Fruit fly (Drosophila melanogaster) whole organism, embryonic: ENCODE measurements around the gene COX7AL2.

Experiments used
- Antp ChIP-seq: fragments of 200-800 bp; sonication (Bioruptor generic); optimal IDR thresholded peaks from 3 replicates; lab custom pipeline; 2016; ENCODE audit warnings: missing biosample characterization, missing genetic modification characterization
- Awh ChIP-seq: fragments of 200-800 bp; sonication (Bioruptor generic); IDR thresholded peaks from 2 replicates; pipeline ENCODE4, ENCODE4 v1.3.6; 2022; ENCODE audit warnings: missing biosample characterization, missing genetic modification characterization
- Bgb ChIP-seq: fragments of 200-800 bp; sonication (Bioruptor generic); IDR thresholded peaks from 2 replicates; pipeline ENCODE4 v1.3.6; 2022; ENCODE audit warnings: missing biosample characterization, missing genetic modification characterization; ENCODE audit not compliant: partially characterized antibody
- Bteb2 ChIP-seq: fragments of 200-800 bp; sonication (Bioruptor generic); optimal IDR thresholded peaks from 2 replicates; lab custom pipeline; 2016; ENCODE audit warnings: missing biosample characterization, missing genetic modification characterization
- CG10979 ChIP-seq: fragments of 200-800 bp; sonication (Bioruptor generic); optimal IDR thresholded peaks from 2 replicates; lab custom pipeline; 2018; ENCODE audit warnings: missing biosample characterization, mild to moderate bottlenecking, missing genetic modification characterization, moderate library complexity
- CG11696 ChIP-seq: fragments of 200-800 bp; sonication (Bioruptor generic); IDR thresholded peaks from 2 replicates; pipeline ENCODE4 v1.3.6; 2022; ENCODE audit warnings: missing biosample characterization, missing genetic modification characterization
- CG13624 ChIP-seq: fragments of 200-800 bp; sonication (Bioruptor generic); optimal IDR thresholded peaks from 2 replicates; lab custom pipeline; 2016; ENCODE audit warnings: missing biosample characterization, missing genetic modification characterization
- CG13775 ChIP-seq: fragments of 200-800 bp; sonication (Bioruptor generic); optimal IDR thresholded peaks from 3 replicates; lab custom pipeline; 2017; ENCODE audit warnings: missing biosample characterization, mild to moderate bottlenecking, missing genetic modification characterization
- CG17385 ChIP-seq: fragments of 200-800 bp; sonication (Bioruptor generic); optimal IDR thresholded peaks from 3 replicates; lab custom pipeline; 2018; ENCODE audit warnings: missing biosample characterization, mild to moderate bottlenecking, missing genetic modification characterization
- CG31224 ChIP-seq: fragments of 200-800 bp; sonication (Bioruptor generic); IDR thresholded peaks from 2 replicates; pipeline ENCODE4 v1.3.6; 2022; ENCODE audit warnings: missing biosample characterization, missing genetic modification characterization
- CG31365 ChIP-seq: fragments of 200-800 bp; sonication (Bioruptor generic); optimal IDR thresholded peaks from 2 replicates; lab custom pipeline; 2018; ENCODE audit warnings: missing biosample characterization, mild to moderate bottlenecking, missing genetic modification characterization
- CG3847 ChIP-seq: fragments of 200-800 bp; sonication (Bioruptor generic); IDR thresholded peaks from 2 replicates; pipeline ENCODE4 v1.3.6; 2022; ENCODE audit warnings: missing biosample characterization, missing genetic modification characterization
- CG4282 ChIP-seq: fragments of 200-800 bp; sonication (Bioruptor generic); optimal IDR thresholded peaks from 2 replicates; lab custom pipeline; 2016; ENCODE audit warnings: missing biosample characterization, missing genetic modification characterization
- CG4360 ChIP-seq: fragments of 200-800 bp; sonication (Bioruptor generic); IDR thresholded peaks from 2 replicates; pipeline ENCODE4 v1.3.6; 2022; ENCODE audit warnings: missing biosample characterization, missing genetic modification characterization
- D19A ChIP-seq: fragments of 200-800 bp; optimal IDR thresholded peaks from 3 replicates; lab custom pipeline; 2019; ENCODE audit warnings: missing biosample characterization, mild to moderate bottlenecking, missing genetic modification characterization, moderate library complexity
- D19B ChIP-seq: fragments of 200-800 bp; sonication (Bioruptor generic); optimal IDR thresholded peaks from 2 replicates; lab custom pipeline; 2017; ENCODE audit warnings: missing biosample characterization, mild to moderate bottlenecking, missing genetic modification characterization
- Doc3 ChIP-seq: fragments of 200-800 bp; sonication (Bioruptor generic); IDR thresholded peaks from 3 replicates; pipeline ENCODE4 v1.3.6; 2022; ENCODE audit warnings: missing biosample characterization, missing genetic modification characterization; ENCODE audit not compliant: partially characterized antibody
- H15 ChIP-seq: fragments of 200-800 bp; sonication (Bioruptor generic); IDR thresholded peaks from 3 replicates; pipeline ENCODE4 v1.3.6; 2022; ENCODE audit warnings: missing biosample characterization, missing genetic modification characterization
- Hey ChIP-seq: fragments of 200-800 bp; sonication (Bioruptor generic); optimal IDR thresholded peaks from 3 replicates; lab custom pipeline; 2018; ENCODE audit warnings: missing biosample characterization, mild to moderate bottlenecking, missing genetic modification characterization
- Hsf ChIP-seq: fragments of 200-800 bp; sonication (Bioruptor generic); optimal IDR thresholded peaks from 3 replicates; lab custom pipeline; 2016; ENCODE audit warnings: missing biosample characterization, missing genetic modification characterization
- Pdp1 ChIP-seq, 2 experiments: fragments of 200-800 bp; sonication (Bioruptor generic); optimal IDR thresholded peaks; 3 replicates each; lab custom pipeline; 2016; ENCODE audit warnings: missing biosample characterization in 2 of 2, missing genetic modification characterization in 2 of 2, mild to moderate bottlenecking in 1 of 2, moderate library complexity in 1 of 2
- Ssrp ChIP-seq: fragments of 200-800 bp; sonication (Bioruptor generic); optimal IDR thresholded peaks from 2 replicates; lab custom pipeline; 2018; ENCODE audit warnings: missing biosample characterization, mild to moderate bottlenecking, missing genetic modification characterization, moderate library complexity
- Tbp ChIP-seq: fragments of >200 bp; optimal IDR thresholded peaks from 2 replicates; lab custom pipeline; 2018; ENCODE audit warnings: missing biosample characterization, missing genetic modification characterization
- Vsx1 ChIP-seq: fragments of 200-800 bp; sonication (Bioruptor generic); optimal IDR thresholded peaks from 2 replicates; lab custom pipeline; 2017; ENCODE audit warnings: missing biosample characterization, mild to moderate bottlenecking, missing genetic modification characterization, missing genetic modification reagents
- br ChIP-seq: fragments of >200 bp; optimal IDR thresholded peaks from 2 replicates; lab custom pipeline; 2017
- bsh ChIP-seq, 2 experiments: fragments of 200-800 bp; sonication (Bioruptor generic); optimal IDR thresholded peaks; 2 replicates each; lab custom pipeline; 2017 to 2018; ENCODE audit warnings: mild to moderate bottlenecking in 2 of 2, missing biosample characterization in 2 of 2, missing genetic modification characterization in 2 of 2, moderate library complexity in 1 of 2
- btn ChIP-seq: fragments of 200-800 bp; sonication (Bioruptor generic); optimal IDR thresholded peaks from 2 replicates; lab custom pipeline; 2016; ENCODE audit warnings: missing biosample characterization, missing genetic modification characterization
- cato ChIP-seq: fragments of 200-800 bp; sonication (Bioruptor generic); optimal IDR thresholded peaks from 2 replicates; lab custom pipeline; 2016; ENCODE audit warnings: missing biosample characterization, missing genetic modification characterization, borderline replicate concordance
- crp ChIP-seq, 2 experiments: fragments of 200-800 bp; sonication (Bioruptor generic); optimal IDR thresholded peaks; 2 replicates in 1 of 2; 3 replicates in 1 of 2; lab custom pipeline; 2017; ENCODE audit warnings: missing biosample characterization in 2 of 2, missing genetic modification characterization in 2 of 2, mild to moderate bottlenecking in 1 of 2, moderate library complexity in 1 of 2
- dan ChIP-seq: fragments of 200-800 bp; sonication (Bioruptor generic); IDR thresholded peaks from 2 replicates; pipeline ENCODE4 v1.3.6; 2022; ENCODE audit warnings: missing biosample characterization, missing genetic modification characterization
- ewg ChIP-seq: fragments of 200-800 bp; sonication (Bioruptor generic); optimal IDR thresholded peaks from 3 replicates; lab custom pipeline; 2017; ENCODE audit warnings: mild to moderate bottlenecking, missing biosample characterization, missing genetic modification reagents, missing genetic modification characterization
- exex ChIP-seq: fragments of 200-800 bp; sonication (Bioruptor generic); optimal IDR thresholded peaks from 4 replicates; lab custom pipeline; 2018; ENCODE audit warnings: missing biosample characterization, mild to moderate bottlenecking, missing genetic modification characterization, moderate library complexity
- eyg ChIP-seq: fragments of 200-800 bp; sonication (Bioruptor generic); optimal IDR thresholded peaks from 3 replicates; lab custom pipeline; 2016; ENCODE audit warnings: missing biosample characterization, missing genetic modification characterization
- hkb ChIP-seq, 2 experiments: fragments of 200-800 bp in 1 of 2; fragments of >200 bp in 1 of 2; sonication (Bioruptor generic) in 1 of 2; IDR thresholded peaks in 1 of 2; optimal IDR thresholded peaks in 1 of 2; 2 replicates each; pipeline versions ENCODE4 v1.3.6 to Lab custom; 2017 to 2022; ENCODE audit warnings: missing biosample characterization in 1 of 2, missing genetic modification characterization in 1 of 2
- jigr1 ChIP-seq: fragments of 200-800 bp; sonication (Bioruptor generic); IDR thresholded peaks from 3 replicates; pipeline ENCODE4 v1.3.6; 2022; ENCODE audit warnings: missing biosample characterization, missing genetic modification characterization
- klu ChIP-seq: fragments of 200-800 bp; sonication (Bioruptor generic); IDR thresholded peaks from 2 replicates; pipeline ENCODE4 v1.3.6; 2022; ENCODE audit warnings: missing biosample characterization, missing genetic modification characterization
- lov ChIP-seq, 2 experiments: fragments of 200-800 bp in 1 of 2; fragments of >200 bp in 1 of 2; sonication (Bioruptor generic) in 1 of 2; IDR thresholded peaks in 1 of 2; optimal IDR thresholded peaks in 1 of 2; 2 replicates in 1 of 2; 3 replicates in 1 of 2; pipeline versions ENCODE4 v1.3.6 to Lab custom; 2017 to 2022; ENCODE audit warnings: missing biosample characterization in 1 of 2, missing genetic modification characterization in 1 of 2
- mld ChIP-seq: fragments of 200-800 bp; sonication (Bioruptor generic); IDR thresholded peaks from 3 replicates; pipeline ENCODE4 v1.3.6; 2022; ENCODE audit warnings: missing biosample characterization, missing genetic modification characterization; ENCODE audit not compliant: partially characterized antibody
- nau ChIP-seq: fragments of 200-800 bp; sonication (Bioruptor generic); optimal IDR thresholded peaks from 3 replicates; lab custom pipeline; 2017; ENCODE audit warnings: missing biosample characterization, mild to moderate bottlenecking, missing genetic modification characterization, missing genetic modification reagents
- sim ChIP-seq: fragments of 200-800 bp; sonication (Bioruptor generic); IDR thresholded peaks from 2 replicates; pipeline ENCODE4 v1.3.6; 2022; ENCODE audit warnings: missing biosample characterization, missing genetic modification characterization
- slou ChIP-seq: fragments of 200-800 bp; sonication (Bioruptor generic); optimal IDR thresholded peaks from 3 replicates; lab custom pipeline; 2016; ENCODE audit warnings: missing biosample characterization, missing genetic modification characterization
- sob ChIP-seq: fragments of 200-800 bp; sonication (Bioruptor generic); IDR thresholded peaks from 2 replicates; pipeline ENCODE4 v1.3.6; 2022; ENCODE audit warnings: missing biosample characterization, missing genetic modification characterization
- ssp ChIP-seq: fragments of 200-800 bp; sonication (Bioruptor generic); IDR thresholded peaks from 2 replicates; pipeline ENCODE4 v1.3.6; 2022; ENCODE audit warnings: missing biosample characterization, missing genetic modification characterization
- sug ChIP-seq: fragments of 200-800 bp; optimal IDR thresholded peaks from 2 replicates; lab custom pipeline; 2019; ENCODE audit warnings: missing biosample characterization, mild to moderate bottlenecking, missing genetic modification characterization, moderate library complexity
- tna ChIP-seq: fragments of 200-800 bp; sonication (Bioruptor generic); IDR thresholded peaks from 2 replicates; pipeline ENCODE4 v1.3.6; 2022; ENCODE audit warnings: missing biosample characterization, missing genetic modification characterization; ENCODE audit not compliant: partially characterized antibody
- trem ChIP-seq: fragments of 200-800 bp; optimal IDR thresholded peaks from 3 replicates; lab custom pipeline; 2019; ENCODE audit warnings: missing biosample characterization, mild to moderate bottlenecking, missing genetic modification characterization, moderate library complexity
- twi ChIP-seq: fragments of 200-800 bp; optimal IDR thresholded peaks from 2 replicates; lab custom pipeline; 2019; ENCODE audit warnings: missing biosample characterization, mild to moderate bottlenecking, missing genetic modification characterization, moderate library complexity
- wdn ChIP-seq: fragments of 200-800 bp; sonication (Bioruptor generic); IDR thresholded peaks from 2 replicates; pipeline ENCODE4 v1.3.6; 2022; ENCODE audit warnings: missing biosample characterization, missing genetic modification characterization
- zfh1 ChIP-seq: fragments of 200-800 bp; sonication (Bioruptor generic); IDR thresholded peaks from 3 replicates; pipeline ENCODE4 v1.3.6; 2022; ENCODE audit warnings: missing biosample characterization, missing genetic modification characterization
- zfh2 ChIP-seq: fragments of 200-800 bp; sonication (Bioruptor generic); optimal IDR thresholded peaks from 2 replicates; lab custom pipeline; 2016; ENCODE audit warnings: missing biosample characterization, missing genetic modification characterization

Gene COX7AL2

DNA sequence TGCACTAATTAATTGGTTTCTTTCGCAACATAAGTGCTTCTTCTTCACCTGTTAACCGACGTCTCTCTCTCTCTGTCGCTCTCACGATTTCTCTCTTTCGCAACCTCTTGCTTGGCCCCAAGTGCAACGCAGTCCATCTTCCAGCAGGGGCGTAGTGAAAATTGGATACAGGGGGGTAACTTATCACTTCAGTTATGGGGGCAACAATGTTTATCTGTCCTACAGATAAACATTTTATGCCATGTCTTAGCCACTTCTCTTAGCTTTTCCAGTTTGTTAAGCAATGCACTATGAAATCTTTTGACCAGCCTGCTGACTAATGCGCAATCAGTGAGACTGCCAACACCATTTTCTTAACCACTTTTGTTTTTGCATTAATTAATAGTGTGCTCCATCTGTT is 29.6 kb upstream of the COX7AL2 start (continued):
- TF ChIP-seq wdn (GFP tag; lab: Robert Waterston, UW) (no peak), CG4282 (GFP tag; lab: Kevin White, UChicago) (no peak), tna (no peak), Pdp1 (GFP tag; optimal IDR thresholded peaks at IDR 0.05; lab: Kevin White, UChicago) (peak; percentile 17 to 24), CG10979 (tag; lab: Kevin White, UChicago) (peak; percentile 28), H15 (GFP tag; lab: Robert Waterston, UW) (peak; percentile 69; the same call in 2 of the 3 replicates), cato (no peak), hkb (optimal IDR thresholded peaks at IDR 0.05; lab: Kevin White, UChicago) (no peak), hkb (GFP tag; IDR thresholded peaks at IDR 0.05; lab: Robert Waterston, UW) (peak; percentile 73), Awh (GFP tag; lab: Robert Waterston, UW) (no peak; the same call in none of the 2 replicates), sob (GFP tag; lab: Robert Waterston, UW) (peak; percentile 10; the same call in 1 of the 2 replicates), mld (GFP tag; lab: Robert Waterston, UW) (no peak), Hsf (peak; percentile 42), CG3847 (GFP tag; lab: Robert Waterston, UW) (no peak), sim (GFP tag; lab: Robert Waterston, UW) (no peak), CG31224 (no peak), Tbp (GFP tag; lab: Kevin White, UChicago) (no peak), eyg (GFP tag; lab: Kevin White, UChicago) (no peak), CG31365 (tag; lab: Kevin White, UChicago) (no peak), zfh1 (peak; percentile 61; the same call in 1 of the 3 replicates), Vsx1 (no peak), ewg (GFP tag; lab: Kevin White, UChicago) (no peak), D19A (tag; lab: Kevin White, UChicago) (peak; percentile 22), exex (tag; lab: Kevin White, UChicago) (no peak), Ssrp (tag; lab: Kevin White, UChicago) (peak; percentile 30), CG13775 (GFP tag; lab: Kevin White, UChicago) (no peak), Bteb2 (GFP tag; lab: Kevin White, UChicago) (no peak), CG4360 (GFP tag; lab: Robert Waterston, UW) (no peak), zfh2 (GFP tag; lab: Kevin White, UChicago) (peak; percentile 23), Bgb (GFP tag; lab: Robert Waterston, UW) (no peak), dan (GFP tag; lab: Robert Waterston, UW) (no peak), trem (tag; lab: Kevin White, UChicago) (peak; percentile 10), btn (GFP tag; lab: Kevin White, UChicago) (no peak), br (no peak), Doc3 (GFP tag; lab: Robert Waterston, UW) (no peak), sug (no peak), CG17385 (no peak), Hey (tag; lab: Kevin White, UChicago) (no peak), CG13624 (GFP tag; lab: Kevin White, UChicago) (no peak), lov (optimal IDR thresholded peaks at IDR 0.05; lab: Kevin White, UChicago) (no peak), lov (GFP tag; IDR thresholded peaks at IDR 0.05; lab: Robert Waterston, UW) (peak; percentile 25; the same call in 1 of the 3 replicates), Antp (GFP tag; lab: Kevin White, UChicago) (peak; percentile 38), D19B (no peak), klu (GFP tag; lab: Robert Waterston, UW) (no peak), ssp (0 out of 2 replicates have a peak, but pooled peaks have one; percentile 13), crp (GFP tag; optimal IDR thresholded peaks at IDR 0.05; lab: Kevin White, UChicago) (no peak), nau (GFP tag; lab: Kevin White, UChicago) (no peak), twi (tag; lab: Kevin White, UChicago) (no peak), CG11696 (GFP tag; lab: Robert Waterston, UW) (peak; percentile 26; the same call in 1 of the 2 replicates), jigr1 (GFP tag; lab: Robert Waterston, UW) (no peak), bsh (GFP tag; optimal IDR thresholded peaks at IDR 0.05; lab: Kevin White, UChicago) (peak; percentile 23 to 57), slou (GFP tag; lab: Kevin White, UChicago) (no peak)
